Worm (Caenorhabditis elegans): ENCODE measurements around the gene lgc-13.

DNA sequence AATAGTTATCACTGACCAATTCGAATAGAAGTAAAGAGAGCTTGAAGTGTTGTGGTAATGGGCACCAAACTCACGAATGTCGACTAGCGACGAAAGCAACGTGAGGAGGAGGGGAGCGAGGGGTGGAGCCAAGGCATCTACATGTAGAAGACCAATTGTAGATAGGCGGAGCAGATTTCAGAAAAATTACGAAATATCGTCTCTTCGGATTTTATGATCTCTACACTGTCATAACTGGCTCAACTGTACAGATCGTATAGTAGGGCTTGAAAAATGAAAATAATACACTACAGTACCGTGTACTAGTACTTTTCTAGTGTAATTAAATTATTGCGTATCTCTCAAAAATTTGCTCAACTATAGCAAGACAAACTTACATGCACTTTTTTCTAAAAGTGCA is 15.9 kb upstream of the lgc-13 start, which contains the start of gene W03G11.4:
- TF ChIP-seq mab-5 (tag; optimal IDR thresholded peaks at IDR 0.05), result no peak
- no peak for TF ChIP-seq tbx-8 (GFP tag; optimal IDR thresholded peaks at IDR 0.05)
- no peak for TF ChIP-seq nhr-12 (tag; optimal IDR thresholded peaks at IDR 0.05)
- TF ChIP-seq flh-1 (GFP tag; optimal IDR thresholded peaks at IDR 0.05), result no peak

All from whole organism, mixed stage, embryonic.